Fruit fly (Drosophila melanogaster): ENCODE data around the gene CecA2.

The CecA2 gene

DNA sequence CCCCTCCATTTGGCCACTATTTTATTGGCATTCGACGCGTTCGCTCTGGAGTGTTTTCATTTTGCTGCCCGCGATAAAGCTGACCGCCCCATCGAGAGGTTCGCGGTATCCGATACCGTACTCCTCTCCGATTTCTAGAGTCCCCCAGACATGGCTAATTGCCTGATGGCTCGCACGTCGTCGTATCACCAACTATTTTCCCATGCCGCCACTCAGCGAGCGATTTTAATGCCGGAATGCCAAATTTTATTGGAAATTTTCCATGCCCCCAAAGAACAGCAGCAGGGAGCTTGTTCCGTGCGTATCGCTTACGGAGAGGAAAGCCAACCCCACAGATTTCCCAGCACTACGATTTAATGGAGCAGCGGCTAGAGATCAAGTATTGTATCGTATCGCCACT, 10.9 kb upstream of the CecA2 start:
- TF ChIP-seq GATAe (GFP tag; conservative IDR thresholded peaks at IDR 0.05) (peak; percentile 23), mirr (GFP tag; optimal IDR thresholded peaks at IDR 0.05) (peak; percentile 8), Adf1 (GFP tag; IDR thresholded peaks at IDR 0.05) (peak; percentile 21; the same call in 1 of the 2 replicates), pnt (GFP tag; optimal IDR thresholded peaks at IDR 0.05) (no peak), crol (GFP tag; IDR thresholded peaks at IDR 0.05) (peak; percentile 67; the same call in 1 of the 2 replicates), Dbx (GFP tag; IDR thresholded peaks at IDR 0.05) (no peak), CG32532 (GFP tag; IDR thresholded peaks at IDR 0.05) (0 out of 2 replicates have a peak, but pooled peaks have one; percentile 15), bbx (GFP tag; IDR thresholded peaks at IDR 0.05; ENCODE audit: partially characterized antibody) (no peak), sug (tag; optimal IDR thresholded peaks at IDR 0.05) (peak; percentile 95), E2f1 (GFP tag; IDR thresholded peaks at IDR 0.05) (no peak), vnd (GFP tag; IDR thresholded peaks at IDR 0.05; ENCODE audit: partially characterized antibody) (0 out of 3 replicates have a peak, but pooled peaks have one; percentile 37), Ets65A (GFP tag) (peak; percentile 87), CG34376 (GFP tag; optimal IDR thresholded peaks at IDR 0.05) (peak; percentile 87), exex (tag; optimal IDR thresholded peaks at IDR 0.05) (peak; percentile 83), sd (tag; optimal IDR thresholded peaks at IDR 0.05) (peak; percentile 79)

DNA sequence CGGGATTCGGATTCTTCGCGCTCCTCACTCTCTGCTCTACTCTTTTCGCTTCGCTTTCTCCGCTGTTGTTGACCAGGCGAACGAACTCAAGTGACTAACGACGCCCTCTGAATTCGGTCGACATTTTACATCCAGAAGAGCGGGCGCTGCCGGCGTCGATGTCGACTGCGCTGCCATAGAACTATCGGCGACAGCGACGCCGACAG, 9.2 kb upstream of the CecA2 start, which contains the start of gene CG9743:
Gene CG9743, minus strand, starts transcription at position 101 of the 206 bp plus-strand sequence.
- TF ChIP-seq Optix (GFP tag; IDR thresholded peaks at IDR 0.05) (no peak), Atf6 (GFP tag; IDR thresholded peaks at IDR 0.05) (no peak), CG3726 (GFP tag; IDR thresholded peaks at IDR 0.05) (no peak), sna (GFP tag; IDR thresholded peaks at IDR 0.05; ENCODE audit: partially characterized antibody) (0 out of 2 replicates have a peak, but pooled peaks have one; percentile 21), Stat92E (GFP tag; optimal IDR thresholded peaks at IDR 0.05) (no peak), E2f1 (GFP tag; IDR thresholded peaks at IDR 0.05) (no peak), CG6791 (GFP tag; IDR thresholded peaks at IDR 0.05; ENCODE audit: partially characterized antibody) (peak; percentile 9; the same call in 1 of the 3 replicates), tx (GFP tag; optimal IDR thresholded peaks at IDR 0.05) (no peak), CG42726 (GFP tag; IDR thresholded peaks at IDR 0.05; ENCODE audit: partially characterized antibody) (0 out of 2 replicates have a peak, but pooled peaks have one; percentile 5), salm (tag; optimal IDR thresholded peaks at IDR 0.05) (no peak), Jarid2 (GFP tag; optimal IDR thresholded peaks at IDR 0.05) (peak; percentile 35), CkIIα-i1 (GFP tag; IDR thresholded peaks at IDR 0.05) (no peak), H15 (GFP tag; IDR thresholded peaks at IDR 0.05) (no peak), CG13894 (tag; optimal IDR thresholded peaks at IDR 0.05) (no peak), Trl (optimal IDR thresholded peaks at IDR 0.05) (peak in 1 of 2 experiments; percentile 6), Trl (GFP tag; optimal IDR thresholded peaks at IDR 0.05) (no peak), slbo (GFP tag; IDR thresholded peaks at IDR 0.05) (no peak), CG11695 (GFP tag; IDR thresholded peaks at IDR 0.05) (no peak), CG14710 (tag; optimal IDR thresholded peaks at IDR 0.05) (no peak), hb (GFP tag; IDR thresholded peaks at IDR 0.05; ENCODE audit: partially characterized antibody) (0 out of 3 replicates have a peak, but pooled peaks have one; percentile 15), Rx (GFP tag; IDR thresholded peaks at IDR 0.05) (no peak), nom (GFP tag; optimal IDR thresholded peaks at IDR 0.05) (no peak), stc (GFP tag; IDR thresholded peaks at IDR 0.05) (no peak), Dek (tag; optimal IDR thresholded peaks at IDR 0.05) (no peak), NfI (GFP tag; optimal IDR thresholded peaks at IDR 0.05) (no peak), CG18476 (GFP tag; optimal IDR thresholded peaks at IDR 0.05) (no peak), CG8944 (GFP tag; optimal IDR thresholded peaks at IDR 0.05) (no peak), CG10431 (GFP tag; optimal IDR thresholded peaks at IDR 0.05) (no peak), aop (GFP tag; IDR thresholded peaks at IDR 0.05) (no peak), CG5245 (GFP tag; optimal IDR thresholded peaks at IDR 0.05) (no peak), p53 (GFP tag; optimal IDR thresholded peaks at IDR 0.05) (no peak), da (GFP tag; optimal IDR thresholded peaks at IDR 0.05) (no peak), bsh (GFP tag; optimal IDR thresholded peaks at IDR 0.05) (no peak), CG3281 (GFP tag; optimal IDR thresholded peaks at IDR 0.05) (no peak), CG14860 (GFP tag; IDR thresholded peaks at IDR 0.05; ENCODE audit: partially characterized antibody) (no peak), Atf3 (GFP tag; optimal IDR thresholded peaks at IDR 0.05) (no peak), unc-4 (GFP tag; IDR thresholded peaks at IDR 0.05; ENCODE audit: partially characterized antibody) (peak; percentile 23; the same call in 1 of the 2 replicates)

Data from whole organism, embryonic.